Fruit fly (Drosophila melanogaster) whole organism, embryonic: ENCODE data around the gene CG13077.

Experiments used
- B-H1 ChIP-seq: fragments of 200-800 bp; sonication (Bioruptor generic); IDR thresholded peaks from 3 replicates; pipeline ENCODE4 v1.3.6; 2022; ENCODE audit warnings: missing biosample characterization, missing genetic modification characterization
- Bteb2 ChIP-seq: fragments of 200-800 bp; sonication (Bioruptor generic); optimal IDR thresholded peaks from 2 replicates; lab custom pipeline; 2016; ENCODE audit warnings: missing biosample characterization, missing genetic modification characterization
- C15 ChIP-seq: fragments of 200-800 bp; sonication (Bioruptor generic); IDR thresholded peaks from 3 replicates; pipeline ENCODE4 v1.3.6; 2022; ENCODE audit warnings: missing biosample characterization, missing genetic modification characterization
- CG10431 ChIP-seq: fragments of 200-800 bp; sonication (Bioruptor generic); optimal IDR thresholded peaks from 3 replicates; lab custom pipeline; 2018; ENCODE audit warnings: missing biosample characterization, mild to moderate bottlenecking, missing genetic modification characterization
- CG10543 ChIP-seq: fragments of 200-800 bp; sonication (Bioruptor generic); optimal IDR thresholded peaks from 3 replicates; lab custom pipeline; 2017; ENCODE audit warnings: missing biosample characterization, mild to moderate bottlenecking, missing genetic modification characterization, moderate library complexity
- CG11696 ChIP-seq: fragments of 200-800 bp; sonication (Bioruptor generic); IDR thresholded peaks from 2 replicates; pipeline ENCODE4 v1.3.6; 2022; ENCODE audit warnings: missing biosample characterization, missing genetic modification characterization
- CG12769 ChIP-seq: fragments of 200-800 bp; sonication (Bioruptor generic); optimal IDR thresholded peaks from 2 replicates; lab custom pipeline; 2019; ENCODE audit warnings: missing biosample characterization, mild to moderate bottlenecking, missing genetic modification characterization, moderate library complexity
- CG14014 ChIP-seq: fragments of 200-800 bp; sonication (Bioruptor generic); IDR thresholded peaks from 2 replicates; pipeline ENCODE4 v1.3.6; 2022; ENCODE audit warnings: missing biosample characterization, missing genetic modification characterization
- CG1603 ChIP-seq: fragments of 200-800 bp; sonication (Bioruptor generic); optimal IDR thresholded peaks from 2 replicates; lab custom pipeline; 2019; ENCODE audit warnings: missing biosample characterization, mild to moderate bottlenecking, missing genetic modification characterization, moderate library complexity
- CG17385 ChIP-seq: fragments of 200-800 bp; sonication (Bioruptor generic); optimal IDR thresholded peaks from 3 replicates; lab custom pipeline; 2018; ENCODE audit warnings: missing biosample characterization, mild to moderate bottlenecking, missing genetic modification characterization
- CG17802 ChIP-seq: fragments of 200-800 bp; sonication (Bioruptor generic); optimal IDR thresholded peaks from 2 replicates; lab custom pipeline; 2018; ENCODE audit warnings: missing biosample characterization, mild to moderate bottlenecking, missing genetic modification characterization, moderate library complexity
- CG17829 ChIP-seq: fragments of 200-800 bp; optimal IDR thresholded peaks from 2 replicates; lab custom pipeline; 2019; ENCODE audit warnings: missing biosample characterization, mild to moderate bottlenecking, missing genetic modification characterization, moderate library complexity
- CG18262 ChIP-seq: fragments of 200-800 bp; optimal IDR thresholded peaks from 3 replicates; lab custom pipeline; 2019; ENCODE audit warnings: missing biosample characterization, mild to moderate bottlenecking, missing genetic modification characterization, moderate library complexity
- CG1832 ChIP-seq: fragments of 200-800 bp; sonication (Bioruptor generic); optimal IDR thresholded peaks from 2 replicates; lab custom pipeline; 2017; ENCODE audit warnings: missing biosample characterization, mild to moderate bottlenecking, missing genetic modification characterization, inconsistent platforms
- CG2199 ChIP-seq: fragments of 200-800 bp; sonication (Bioruptor generic); IDR thresholded peaks from 3 replicates; pipeline ENCODE4 v1.3.6; 2022; ENCODE audit warnings: missing biosample characterization, missing genetic modification characterization
- CG34422 ChIP-seq: fragments of 200-800 bp; sonication (Bioruptor generic); IDR thresholded peaks from 3 replicates; pipeline ENCODE4 v1.3.6; 2022; ENCODE audit warnings: missing biosample characterization, missing genetic modification characterization
- CG3838 ChIP-seq: fragments of 200-800 bp; sonication (Bioruptor generic); optimal IDR thresholded peaks from 3 replicates; lab custom pipeline; 2016; ENCODE audit warnings: missing biosample characterization, missing genetic modification characterization
- CG4707 ChIP-seq: fragments of 200-800 bp; sonication (Bioruptor generic); optimal IDR thresholded peaks from 2 replicates; lab custom pipeline; 2018; ENCODE audit warnings: missing biosample characterization, mild to moderate bottlenecking, missing genetic modification characterization, moderate library complexity
- CG4854 ChIP-seq: fragments of 200-800 bp; sonication (Bioruptor generic); optimal IDR thresholded peaks from 2 replicates; lab custom pipeline; 2016; ENCODE audit warnings: missing biosample characterization, missing genetic modification characterization, inconsistent platforms
- CG5953 ChIP-seq: fragments of 200-800 bp; sonication (Bioruptor generic); IDR thresholded peaks from 2 replicates; pipeline ENCODE4 v1.3.6; 2022; ENCODE audit warnings: missing biosample characterization, missing genetic modification characterization
- CG7271 ChIP-seq: fragments of 200-800 bp; sonication (Bioruptor generic); optimal IDR thresholded peaks from 2 replicates; lab custom pipeline; 2018; ENCODE audit warnings: missing biosample characterization, mild to moderate bottlenecking, missing genetic modification characterization, moderate library complexity
- CG8478 ChIP-seq: fragments of >200 bp; optimal IDR thresholded peaks from 2 replicates; lab custom pipeline; 2018
- CG9215 ChIP-seq: fragments of 200-800 bp; sonication (Bioruptor generic); IDR thresholded peaks from 2 replicates; pipeline ENCODE4 v1.3.6; 2022; ENCODE audit warnings: missing biosample characterization, missing genetic modification characterization
- CTCF ChIP-seq: fragments of 200-800 bp; sonication (Bioruptor generic); optimal IDR thresholded peaks from 2 replicates; lab custom pipeline; 2017; ENCODE audit warnings: missing biosample characterization, mild to moderate bottlenecking, missing genetic modification characterization, moderate library complexity
- ERR ChIP-seq: fragments of 200-800 bp; sonication (Bioruptor generic); optimal IDR thresholded peaks from 2 replicates; lab custom pipeline; 2016; ENCODE audit warnings: missing biosample characterization, missing genetic modification characterization
- Ets65A ChIP-seq: fragments of 200-800 bp; sonication (Bioruptor generic); peaks from one replicate; lab custom pipeline; 2016; ENCODE audit warnings: missing biosample characterization, missing genetic modification characterization
- Max ChIP-seq: fragments of 200-800 bp; sonication (Bioruptor generic); optimal IDR thresholded peaks from 2 replicates; lab custom pipeline; 2016; ENCODE audit warnings: missing biosample characterization, mild to moderate bottlenecking, missing genetic modification characterization
- Stat92E ChIP-seq, 3 experiments: fragments of >200 bp in 2 of 3; fragments of 200-800 bp in 1 of 3; sonication (Bioruptor generic) in 1 of 3; optimal IDR thresholded peaks; 2 replicates each; lab custom pipeline; 2017 to 2019; ENCODE audit warnings: missing biosample characterization in 3 of 3, missing genetic modification characterization in 3 of 3, mild to moderate bottlenecking in 1 of 3, moderate library complexity in 1 of 3
- amos ChIP-seq: fragments of 200-800 bp; sonication (Bioruptor generic); IDR thresholded peaks from 2 replicates; pipeline ENCODE4 v1.3.6; 2022; ENCODE audit warnings: missing biosample characterization, missing genetic modification characterization; ENCODE audit not compliant: partially characterized antibody
- ara ChIP-seq: fragments of 200-800 bp; sonication (Bioruptor generic); IDR thresholded peaks from 2 replicates; pipeline ENCODE4 v1.3.6; 2022; ENCODE audit warnings: missing biosample characterization, missing genetic modification characterization
- ato ChIP-seq: fragments of 200-800 bp; sonication (Bioruptor generic); IDR thresholded peaks from 2 replicates; pipeline ENCODE4 v1.3.6; 2022; ENCODE audit warnings: missing biosample characterization, missing genetic modification characterization; ENCODE audit not compliant: partially characterized antibody
- chif ChIP-seq, 2 experiments: fragments of 200-800 bp; sonication (Bioruptor generic); optimal IDR thresholded peaks; 3 replicates each; lab custom pipeline; 2016; ENCODE audit warnings: missing biosample characterization in 2 of 2, missing genetic modification characterization in 2 of 2
- gem ChIP-seq: fragments of 200-800 bp; sonication (Bioruptor generic); optimal IDR thresholded peaks from 2 replicates; lab custom pipeline; 2019; ENCODE audit warnings: missing biosample characterization, mild to moderate bottlenecking, missing genetic modification characterization, moderate library complexity
- grn ChIP-seq: fragments of 200-800 bp; sonication (Bioruptor generic); optimal IDR thresholded peaks from 3 replicates; lab custom pipeline; 2017; ENCODE audit warnings: missing biosample characterization, missing genetic modification characterization
- kay ChIP-seq: fragments of 200-800 bp; sonication (Bioruptor generic); optimal IDR thresholded peaks from 2 replicates; lab custom pipeline; 2016; ENCODE audit warnings: missing biosample characterization, missing genetic modification characterization
- kni ChIP-seq: fragments of 200-800 bp; sonication (Bioruptor generic); optimal IDR thresholded peaks from 3 replicates; lab custom pipeline; 2017; ENCODE audit warnings: mild to moderate bottlenecking, missing biosample characterization, missing genetic modification reagents, missing genetic modification characterization
- lilli ChIP-seq: fragments of 200-800 bp; sonication (Bioruptor generic); optimal IDR thresholded peaks from 3 replicates; lab custom pipeline; 2016; ENCODE audit warnings: missing biosample characterization, missing genetic modification characterization
- mld ChIP-seq: fragments of 200-800 bp; sonication (Bioruptor generic); IDR thresholded peaks from 3 replicates; pipeline ENCODE4 v1.3.6; 2022; ENCODE audit warnings: missing biosample characterization, missing genetic modification characterization; ENCODE audit not compliant: partially characterized antibody
- nom ChIP-seq: fragments of 200-800 bp; sonication (Bioruptor generic); optimal IDR thresholded peaks from 2 replicates; lab custom pipeline; 2017; ENCODE audit warnings: missing biosample characterization, missing genetic modification characterization, mild to moderate bottlenecking, moderate library complexity, missing genetic modification reagents
- pita ChIP-seq: fragments of 200-800 bp; sonication (Bioruptor generic); optimal IDR thresholded peaks from 2 replicates; lab custom pipeline; 2017; ENCODE audit warnings: missing biosample characterization, mild to moderate bottlenecking, missing genetic modification characterization
- pros ChIP-seq: fragments of 200-800 bp; sonication (Bioruptor generic); optimal IDR thresholded peaks from 3 replicates; lab custom pipeline; 2019; ENCODE audit warnings: missing biosample characterization, mild to moderate bottlenecking, missing genetic modification characterization, moderate library complexity
- run ChIP-seq: fragments of 200-800 bp; sonication (Bioruptor generic); optimal IDR thresholded peaks from 3 replicates; lab custom pipeline; 2018; ENCODE audit warnings: missing biosample characterization, mild to moderate bottlenecking, missing genetic modification characterization
- sens-2 ChIP-seq: fragments of 200-800 bp; sonication (Bioruptor generic); IDR thresholded peaks from 2 replicates; pipeline ENCODE4 v1.3.6; 2022; ENCODE audit warnings: missing biosample characterization, missing genetic modification characterization
- ssp ChIP-seq: fragments of 200-800 bp; sonication (Bioruptor generic); IDR thresholded peaks from 2 replicates; pipeline ENCODE4 v1.3.6; 2022; ENCODE audit warnings: missing biosample characterization, missing genetic modification characterization
- tin ChIP-seq: fragments of 200-800 bp; sonication (Bioruptor generic); optimal IDR thresholded peaks from 3 replicates; lab custom pipeline; 2016; ENCODE audit warnings: missing biosample characterization, missing genetic modification characterization
- tio ChIP-seq: fragments of 200-800 bp; sonication (Bioruptor generic); optimal IDR thresholded peaks from 2 replicates; lab custom pipeline; 2017; ENCODE audit warnings: missing biosample characterization, missing genetic modification characterization, inconsistent platforms
- tll ChIP-seq, 2 experiments: fragments of 200-800 bp in 1 of 2; fragments of >200 bp in 1 of 2; sonication (Bioruptor generic) in 1 of 2; optimal IDR thresholded peaks; 2 replicates each; lab custom pipeline; 2017 to 2019; ENCODE audit warnings: missing biosample characterization in 2 of 2, missing genetic modification characterization in 2 of 2, mild to moderate bottlenecking in 1 of 2, moderate library complexity in 1 of 2
- tna ChIP-seq: fragments of 200-800 bp; sonication (Bioruptor generic); IDR thresholded peaks from 2 replicates; pipeline ENCODE4 v1.3.6; 2022; ENCODE audit warnings: missing biosample characterization, missing genetic modification characterization; ENCODE audit not compliant: partially characterized antibody
- vvl ChIP-seq: fragments of 200-800 bp; sonication (Bioruptor generic); IDR thresholded peaks from 2 replicates; pipeline ENCODE4 v1.3.6; 2022; ENCODE audit warnings: missing biosample characterization, missing genetic modification characterization
- yki ChIP-seq: fragments of >200 bp; optimal IDR thresholded peaks from 3 replicates; lab custom pipeline; 2018

The CG13077 gene

DNA sequence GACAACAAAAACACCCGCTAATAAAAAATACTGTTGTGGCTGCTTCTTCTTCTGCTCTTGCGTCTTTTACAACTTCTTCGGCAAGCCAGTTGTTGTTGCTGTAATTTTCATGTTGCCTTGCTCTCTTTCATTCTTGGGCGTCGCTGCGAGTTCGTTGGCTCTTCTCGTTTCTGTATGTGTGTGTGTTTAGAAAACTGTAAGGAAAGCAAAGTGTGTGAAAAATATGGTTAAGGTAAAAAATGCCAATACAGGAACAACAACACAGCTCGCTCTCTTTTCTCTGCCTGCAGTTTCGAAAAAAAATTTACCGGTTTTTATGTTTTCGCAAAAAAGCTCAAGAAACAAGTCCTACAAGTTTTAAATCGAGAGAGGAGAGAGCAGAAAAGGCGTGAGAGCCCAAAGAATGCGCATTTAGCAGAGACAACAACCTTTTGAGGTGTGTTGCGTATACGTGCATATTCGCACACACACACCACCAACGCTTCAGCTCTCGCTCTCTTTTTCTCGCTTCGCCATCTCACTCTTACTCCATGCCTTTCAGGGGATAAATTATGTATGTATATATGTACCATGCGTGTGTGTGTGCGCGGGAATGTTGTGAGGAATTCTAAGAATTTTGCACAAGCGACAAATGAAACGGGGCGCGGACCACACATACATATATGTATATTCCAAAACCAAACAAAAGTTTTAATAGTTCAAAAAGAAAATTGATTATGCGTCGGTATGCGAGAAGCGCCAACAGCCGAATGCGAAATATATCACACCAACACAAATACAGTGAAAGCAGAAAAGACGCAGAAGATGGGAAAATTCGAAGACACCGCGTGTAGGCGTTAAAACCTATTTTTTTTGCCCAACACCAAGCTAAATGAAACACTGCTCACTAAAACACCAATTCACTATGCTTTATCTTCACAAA lies 6.2 kb downstream of the CG13077 start (continued):
- TF ChIP-seq tin (no peak), mld (GFP tag; lab: Robert Waterston, UW) (no peak), chif (GFP tag; optimal IDR thresholded peaks at IDR 0.05; lab: Kevin White, UChicago) (no peak), B-H1 (GFP tag; lab: Robert Waterston, UW) (no peak), tna (GFP tag; lab: Robert Waterston, UW) (no peak), Stat92E (GFP tag; optimal IDR thresholded peaks at IDR 0.05; lab: Kevin White, UChicago) (peak in 1 of 3 experiments; percentile 87), CG5953 (GFP tag; lab: Robert Waterston, UW) (no peak), vvl (peak; percentile 69), CG10431 (GFP tag; lab: Kevin White, UChicago) (peak; percentile 79), ato (no peak), CG11696 (GFP tag; lab: Robert Waterston, UW) (no peak), CTCF (no peak), amos (0 out of 2 replicates have a peak, but pooled peaks have one; percentile 11), CG34422 (peak; percentile 38; the same call in 1 of the 3 replicates), Bteb2 (GFP tag; lab: Kevin White, UChicago) (no peak), kay (GFP tag; lab: Kevin White, UChicago) (no peak), CG17385 (GFP tag; lab: Kevin White, UChicago) (peak; percentile 90), CG8478 (lab: Kevin White, UChicago) (peak; percentile 94), CG17829 (peak; percentile 39), CG9215 (GFP tag; lab: Robert Waterston, UW) (no peak), gem (tag; lab: Kevin White, UChicago) (no peak), ssp (GFP tag; lab: Robert Waterston, UW) (no peak), grn (GFP tag; lab: Kevin White, UChicago) (no peak), ERR (no peak), CG4707 (GFP tag; lab: Kevin White, UChicago) (no peak), CG14014 (no peak), C15 (GFP tag; lab: Robert Waterston, UW) (no peak), CG18262 (tag; lab: Kevin White, UChicago) (no peak), Max (GFP tag; lab: Kevin White, UChicago) (no peak), CG17802 (tag; lab: Kevin White, UChicago) (no peak), CG1832 (GFP tag; lab: Kevin White, UChicago) (peak; percentile 82), CG2199 (GFP tag; lab: Robert Waterston, UW) (no peak), CG7271 (tag; lab: Kevin White, UChicago) (no peak), run (no peak), CG1603 (tag; lab: Kevin White, UChicago) (peak; percentile 9), CG12769 (tag; lab: Kevin White, UChicago) (peak; percentile 79), CG10543 (GFP tag; lab: Kevin White, UChicago) (no peak), Ets65A (GFP tag; lab: Kevin White, UChicago) (peak; percentile 55), CG3838 (GFP tag; lab: Kevin White, UChicago) (no peak), lilli (GFP tag; lab: Kevin White, UChicago) (no peak), tll (GFP tag; optimal IDR thresholded peaks at IDR 0.05; lab: Kevin White, UChicago) (no peak), tio (GFP tag; lab: Kevin White, UChicago) (no peak), CG4854 (GFP tag; lab: Kevin White, UChicago) (no peak), kni (GFP tag; lab: Kevin White, UChicago) (peak; percentile 90), pita (peak; percentile 46), pros (GFP tag; lab: Kevin White, UChicago) (peak; percentile 79), nom (GFP tag; lab: Kevin White, UChicago) (peak; percentile 34), sens-2 (GFP tag; lab: Robert Waterston, UW) (no peak), yki (lab: Kevin White, UChicago) (peak; percentile 46), ara (GFP tag; lab: Robert Waterston, UW) (no peak)
